Worm (Caenorhabditis elegans) whole organism, young adult: ENCODE measurements around the gene F35A5.8.

Experiments
- lsy-27 ChIP-seq: sonication (generic microtip); optimal IDR thresholded peaks from 2 replicates; lab custom pipeline; 2017; ENCODE audit warnings: missing genetic modification characterization, mild to moderate bottlenecking, missing compliant biosample characterization, antibody characterized with exemption, missing genotype, borderline replicate concordance; ENCODE audit not compliant: insufficient read depth
- ztf-22 ChIP-seq: fragments of 200-800 bp; sonication (Bioruptor generic); optimal IDR thresholded peaks from 2 replicates; lab custom pipeline; 2018; ENCODE audit warnings: mild to moderate bottlenecking, missing genetic modification characterization, moderate library complexity, missing compliant biosample characterization

DNA sequence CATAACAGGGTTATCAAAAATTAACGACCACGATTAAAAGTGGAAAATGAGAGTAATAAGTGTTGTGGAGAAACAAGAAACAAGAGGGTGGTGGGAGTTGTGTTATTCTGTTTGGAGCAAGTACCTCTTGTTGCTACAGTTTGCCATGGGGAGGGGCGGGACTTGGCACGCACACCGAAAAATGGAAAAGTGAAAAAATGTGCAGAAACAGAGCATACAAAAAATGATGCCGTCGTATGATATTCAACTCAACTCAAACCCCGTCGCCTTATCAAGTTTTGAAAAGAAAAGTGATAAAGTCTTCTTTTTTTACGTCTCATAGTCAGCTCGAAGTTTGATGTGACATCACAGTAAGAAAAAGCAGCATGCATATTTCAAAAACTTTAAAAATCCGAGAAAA is 17.4 kb upstream of the F35A5.8 start:
- TF ChIP-seq ztf-22 (GFP tag; lab: Kevin White, UChicago) (no peak), lsy-27 (tag; lab: Kevin White, UChicago) (no peak)
